Worm (Caenorhabditis elegans): Measurements from ENCODE around the gene C25F9.12.

DNA sequence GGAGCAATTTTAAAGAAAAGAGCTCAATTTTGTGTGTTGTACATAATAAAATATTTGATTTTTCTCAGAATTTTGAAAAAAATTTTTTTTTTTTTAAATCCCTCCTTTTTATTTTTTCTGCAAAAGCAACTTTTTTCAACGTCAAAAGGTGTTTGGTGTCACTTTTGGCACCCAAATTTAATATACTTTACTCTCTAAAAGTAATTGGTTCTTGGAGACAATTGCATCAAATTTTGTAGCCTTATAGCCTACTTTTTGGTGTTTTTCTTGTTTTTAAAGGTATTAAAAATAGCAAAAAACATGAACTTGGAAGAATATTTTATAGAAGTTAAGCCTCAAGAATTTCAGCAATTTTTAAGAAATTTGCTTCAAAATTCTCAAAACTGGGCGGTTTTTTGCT, 21.8 kb downstream of the C25F9.12 start, which contains the start of gene srw-84:
- no peak for TF ChIP-seq W03F9.2 (tag; optimal IDR thresholded peaks at IDR 0.05)
- TF ChIP-seq him-1 (tag; optimal IDR thresholded peaks at IDR 0.05): no peak

All from whole organism, L4/young adult.